Fruit fly (Drosophila melanogaster): ENCODE data around the gene Jon65Aii.

Jon65Aii gene

DNA sequence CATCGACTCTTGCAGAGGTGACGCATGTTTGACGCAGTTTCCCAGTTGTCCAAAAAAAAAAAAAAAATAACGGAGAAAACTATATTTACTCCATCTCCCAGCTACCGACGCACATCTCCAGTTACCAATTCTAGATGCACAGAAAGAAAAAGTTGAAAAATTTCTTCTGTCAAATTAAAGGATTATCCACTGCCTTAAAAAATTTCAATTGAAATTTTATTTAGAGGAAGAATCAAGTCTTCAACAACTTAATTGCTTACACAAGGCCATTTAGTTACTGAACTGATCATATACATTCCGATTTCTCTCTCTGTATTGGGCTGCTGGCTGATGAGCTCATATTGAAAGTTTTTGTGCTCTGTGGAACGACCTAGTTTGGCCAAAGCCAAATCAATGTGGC, 33.9 kb downstream of the Jon65Aii start:
- TF ChIP-seq ttk (optimal IDR thresholded peaks at IDR 0.05), result no peak

- no peak for TF ChIP-seq Sin3A (optimal IDR thresholded peaks at IDR 0.05)
- TF ChIP-seq psq (optimal IDR thresholded peaks at IDR 0.05), result no peak
- no peak for TF ChIP-seq h (optimal IDR thresholded peaks at IDR 0.05)
- no peak for TF ChIP-seq Myc (optimal IDR thresholded peaks at IDR 0.05)
- no peak for TF ChIP-seq ttk (optimal IDR thresholded peaks at IDR 0.05)
- TF ChIP-seq insv (optimal IDR thresholded peaks at IDR 0.05), result no peak
Observed at dm6 chr3L:6093213-6093612, 41.1 kb downstream of the Jon65Aii start, which contains the start of gene CG10469. TSS of gene CG10469 (minus strand) at chr3L:6093313.

DNA sequence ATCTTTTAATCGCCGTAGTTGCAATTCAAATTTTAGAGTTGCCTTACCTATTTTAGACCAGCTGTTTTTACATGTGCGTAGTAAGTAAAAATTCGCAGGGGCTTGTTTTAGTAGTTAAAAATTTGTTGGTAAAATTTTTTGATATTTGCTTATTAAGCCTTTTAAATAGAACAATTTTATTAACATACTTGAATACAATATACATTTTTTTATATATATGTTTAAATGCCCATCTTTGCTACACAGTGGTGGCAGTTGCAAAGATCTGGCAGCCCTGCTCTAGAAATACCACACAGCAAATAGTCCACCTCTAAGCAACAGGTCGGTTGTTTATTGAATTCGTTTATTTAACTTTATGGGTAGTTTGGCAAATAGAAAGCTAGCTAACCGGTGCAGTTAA, 42.6 kb downstream of the Jon65Aii start, which contains the start of the genes CG10467 and loj:
Gene CG10467, minus strand, starts transcription at position 51 of the 400 bp plus-strand sequence.
Gene loj, plus strand, starts transcription at position 291 of the 400 bp plus-strand sequence.
- TF ChIP-seq Sin3A (optimal IDR thresholded peaks at IDR 0.05) (no peak), ttk (optimal IDR thresholded peaks at IDR 0.05) (no peak), h (optimal IDR thresholded peaks at IDR 0.05) (no peak), Myc (optimal IDR thresholded peaks at IDR 0.05) (no peak), psq (optimal IDR thresholded peaks at IDR 0.05) (no peak), insv (optimal IDR thresholded peaks at IDR 0.05) (no peak)

- TF ChIP-seq h (optimal IDR thresholded peaks at IDR 0.05), result no peak
- TF ChIP-seq Myc (optimal IDR thresholded peaks at IDR 0.05), result no peak
- no peak for TF ChIP-seq ttk (optimal IDR thresholded peaks at IDR 0.05)
- TF ChIP-seq psq (optimal IDR thresholded peaks at IDR 0.05), result no peak
Observed at dm6 chr3L:6097270-6097669, 45.1 kb downstream of the Jon65Aii start, which contains the start of gene Ets65A. TSS of gene Ets65A (plus strand) at chr3L:6097617.
